Worm (Caenorhabditis elegans) whole organism, mixed stage, embryonic: Measurements from ENCODE around the gene popl-5.

Experiments
- M03D4.4 ChIP-seq: sonication (generic microtip); optimal IDR thresholded peaks from 2 replicates; lab custom pipeline; 2017; ENCODE audit warnings: mild to moderate bottlenecking, missing genetic modification characterization, missing compliant biosample characterization
- bed-3 ChIP-seq: fragments of 200-800 bp; sonication (Bioruptor generic); optimal IDR thresholded peaks from 3 replicates; lab custom pipeline; 2018; ENCODE audit warnings: mild to moderate bottlenecking, missing genetic modification characterization, moderate library complexity, missing compliant biosample characterization
- blmp-1 ChIP-seq: fragments of 150-350 bp; optimal IDR thresholded peaks from 2 replicates; lab custom pipeline; 2014; ENCODE audit warnings: missing biosample characterization, missing genetic modification characterization
- ceh-39 ChIP-seq: fragments of 150-350 bp; optimal IDR thresholded peaks from 2 replicates; lab custom pipeline; 2014; ENCODE audit warnings: missing biosample characterization, missing genetic modification characterization
- ceh-43 ChIP-seq: fragments of 200-800 bp; sonication (Bioruptor generic); optimal IDR thresholded peaks from 2 replicates; lab custom pipeline; 2018; ENCODE audit warnings: mild to moderate bottlenecking, missing genetic modification characterization, moderate library complexity, missing compliant biosample characterization
- ceh-83 ChIP-seq: fragments of 200-800 bp; sonication (Bioruptor generic); optimal IDR thresholded peaks from 2 replicates; lab custom pipeline; 2018; ENCODE audit warnings: mild to moderate bottlenecking, missing genetic modification characterization, missing compliant biosample characterization
- ces-1 ChIP-seq: fragments of 150-350 bp; optimal IDR thresholded peaks from 2 replicates; lab custom pipeline; 2014; ENCODE audit warnings: missing biosample characterization, missing genetic modification reagents, missing genetic modification characterization
- cnd-1 ChIP-seq: fragments of 200-800 bp; sonication (Bioruptor generic); optimal IDR thresholded peaks from 2 replicates; lab custom pipeline; 2018; ENCODE audit warnings: mild to moderate bottlenecking, missing genetic modification characterization, missing compliant biosample characterization
- drap-1 ChIP-seq: fragments of 200-800 bp; sonication (Bioruptor generic); optimal IDR thresholded peaks from 3 replicates; lab custom pipeline; 2018; ENCODE audit warnings: mild to moderate bottlenecking, missing genetic modification characterization, missing compliant biosample characterization
- elt-3 ChIP-seq: fragments of 150-350 bp; optimal IDR thresholded peaks from 2 replicates; lab custom pipeline; 2014; ENCODE audit warnings: missing biosample characterization, missing genetic modification characterization
- flh-1 ChIP-seq: fragments of 200-800 bp; sonication (Bioruptor generic); optimal IDR thresholded peaks from 2 replicates; lab custom pipeline; 2018; ENCODE audit warnings: mild to moderate bottlenecking, missing genetic modification characterization, moderate library complexity, missing compliant biosample characterization
- ham-2 ChIP-seq: fragments of 200-800 bp; sonication (Bioruptor generic); optimal IDR thresholded peaks from 2 replicates; lab custom pipeline; 2018; ENCODE audit warnings: mild to moderate bottlenecking, missing genetic modification characterization, missing compliant biosample characterization
- hlh-1 ChIP-seq: fragments of 150-350 bp; optimal IDR thresholded peaks from 2 replicates; lab custom pipeline; 2014; ENCODE audit warnings: missing biosample characterization, missing genetic modification reagents, missing genetic modification characterization
- lin-13 ChIP-seq: fragments of 150-350 bp; optimal IDR thresholded peaks from 2 replicates; lab custom pipeline; 2014; ENCODE audit warnings: missing biosample characterization, missing genetic modification characterization
- lsy-2 ChIP-seq: fragments of 150-350 bp; optimal IDR thresholded peaks from 2 replicates; lab custom pipeline; 2014; ENCODE audit warnings: missing biosample characterization, missing genetic modification characterization
- mep-1 ChIP-seq: fragments of 150-350 bp; optimal IDR thresholded peaks from 2 replicates; lab custom pipeline; 2017; ENCODE audit warnings: missing biosample characterization, missing genetic modification reagents, missing genetic modification characterization, inconsistent platforms
- nhr-12 ChIP-seq: fragments of 150-350 bp; optimal IDR thresholded peaks from 2 replicates; lab custom pipeline; 2014; ENCODE audit warnings: missing biosample characterization, missing genetic modification characterization
- nhr-2 ChIP-seq: fragments of 150-350 bp; optimal IDR thresholded peaks from 2 replicates; lab custom pipeline; 2014; ENCODE audit warnings: missing biosample characterization, missing genetic modification characterization
- nhr-237 ChIP-seq: fragments of 150-350 bp; optimal IDR thresholded peaks from 2 replicates; lab custom pipeline; 2014; ENCODE audit warnings: missing biosample characterization, missing genetic modification characterization
- nhr-28 ChIP-seq: fragments of 150-350 bp; optimal IDR thresholded peaks from 2 replicates; lab custom pipeline; 2014; ENCODE audit warnings: missing biosample characterization, missing genetic modification characterization
- nhr-76 ChIP-seq: sonication (generic microtip); optimal IDR thresholded peaks from 2 replicates; lab custom pipeline; 2017; ENCODE audit warnings: missing biosample characterization, missing genetic modification characterization
- pha-4 ChIP-seq: fragments of 150-350 bp; optimal IDR thresholded peaks from 2 replicates; lab custom pipeline; 2018; ENCODE audit warnings: missing biosample characterization, missing genetic modification reagents, missing genetic modification characterization
- snpc-4 ChIP-seq: fragments of 150-350 bp; optimal IDR thresholded peaks from 2 replicates; lab custom pipeline; 2014; ENCODE audit warnings: missing biosample characterization, missing genetic modification characterization
- sptf-1 ChIP-seq: sonication (generic microtip); optimal IDR thresholded peaks from 2 replicates; lab custom pipeline; 2017; ENCODE audit warnings: mild to moderate bottlenecking, missing genetic modification characterization, moderate library complexity, missing compliant biosample characterization
- tbx-8 ChIP-seq: fragments of 200-800 bp; sonication (Bioruptor generic); optimal IDR thresholded peaks from 2 replicates; lab custom pipeline; 2018; ENCODE audit warnings: mild to moderate bottlenecking, missing genetic modification characterization, moderate library complexity, missing compliant biosample characterization
- unc-120 ChIP-seq: sonication (generic microtip); optimal IDR thresholded peaks from 2 replicates; lab custom pipeline; 2017; ENCODE audit warnings: missing genetic modification characterization, missing compliant biosample characterization; ENCODE audit not compliant: poor library complexity, severe bottlenecking
- unc-39 ChIP-seq: fragments of 150-350 bp; optimal IDR thresholded peaks from 2 replicates; lab custom pipeline; 2014; ENCODE audit warnings: missing biosample characterization, missing genetic modification characterization
- unc-62 ChIP-seq: fragments of 150-350 bp; optimal IDR thresholded peaks from 2 replicates; lab custom pipeline; 2014; ENCODE audit warnings: missing biosample characterization, missing genetic modification reagents, missing genetic modification characterization
- zip-8 ChIP-seq: fragments of 150-350 bp; optimal IDR thresholded peaks from 2 replicates; lab custom pipeline; 2014; ENCODE audit warnings: missing biosample characterization, missing genetic modification characterization
- ztf-11 ChIP-seq: fragments of 150-350 bp; optimal IDR thresholded peaks from 2 replicates; lab custom pipeline; 2014; ENCODE audit warnings: missing biosample characterization, missing genetic modification characterization

popl-5 gene

ce11 chrIII:11478468-11479363 is 8.4 kb downstream of the popl-5 start:
- no peak for TF ChIP-seq lsy-2 (tag; lab: Kevin White, UChicago)
- no peak for TF ChIP-seq unc-39 (tag; lab: Kevin White, UChicago)
- TF ChIP-seq cnd-1, result no peak
- no peak for TF ChIP-seq nhr-2
- TF ChIP-seq unc-62, result no peak
- no peak for TF ChIP-seq nhr-237 (tag; lab: Kevin White, UChicago)
- TF ChIP-seq blmp-1 (tag; lab: Kevin White, UChicago), result no peak
- TF ChIP-seq pha-4, result no peak
- no peak for TF ChIP-seq ces-1 (GFP tag; lab: Kevin White, UChicago)
- TF ChIP-seq drap-1, result no peak
- TF ChIP-seq ceh-39 (tag; lab: Kevin White, UChicago), result no peak
- TF ChIP-seq tbx-8 (GFP tag; lab: Kevin White, UChicago), result no peak
- no peak for TF ChIP-seq sptf-1 (tag; lab: Kevin White, UChicago)
- TF ChIP-seq mep-1, result no peak
- no peak for TF ChIP-seq bed-3 (GFP tag; lab: Kevin White, UChicago)

ce11 chrIII:11477307-11477706 is 9.8 kb downstream of the popl-5 start:
- TF ChIP-seq unc-120 (tag; lab: Kevin White, UChicago), result no peak
- TF ChIP-seq hlh-1, result no peak
- no peak for TF ChIP-seq unc-62
- TF ChIP-seq unc-39 (tag; lab: Kevin White, UChicago), result no peak
- TF ChIP-seq ztf-11 (tag; lab: Kevin White, UChicago), result no peak
- no peak for TF ChIP-seq flh-1 (GFP tag; lab: Kevin White, UChicago)
- TF ChIP-seq mep-1, result no peak
- TF ChIP-seq tbx-8 (GFP tag; lab: Kevin White, UChicago), result no peak
- TF ChIP-seq zip-8 (tag; lab: Kevin White, UChicago), result no peak
- no peak for TF ChIP-seq ces-1 (GFP tag; lab: Kevin White, UChicago)
- no peak for TF ChIP-seq lin-13 (tag; lab: Kevin White, UChicago)

ce11 chrIII:11474674-11475306 is 12.4 kb downstream of the popl-5 start:
- TF ChIP-seq sptf-1 (tag; lab: Kevin White, UChicago), result no peak
- TF ChIP-seq flh-1 (GFP tag; lab: Kevin White, UChicago), result no peak
- no peak for TF ChIP-seq ces-1 (GFP tag; lab: Kevin White, UChicago)
- no peak for TF ChIP-seq elt-3 (tag; lab: Kevin White, UChicago)
- TF ChIP-seq, all 35 proteins: peak for 0

ce11 chrIII:11472861-11473260 is 14.3 kb downstream of the popl-5 start:
- no peak for TF ChIP-seq mep-1
- no peak for TF ChIP-seq ztf-11 (tag; lab: Kevin White, UChicago)
- TF ChIP-seq nhr-12 (tag; lab: Kevin White, UChicago), result no peak
- no peak for TF ChIP-seq lin-13 (tag; lab: Kevin White, UChicago)
- TF ChIP-seq flh-1 (GFP tag; lab: Kevin White, UChicago), result no peak
- no peak for TF ChIP-seq unc-62
- TF ChIP-seq hlh-1, result no peak
- no peak for TF ChIP-seq ceh-83 (GFP tag; lab: Kevin White, UChicago)
- no peak for TF ChIP-seq ces-1 (GFP tag; lab: Kevin White, UChicago)
- TF ChIP-seq ham-2 (GFP tag; lab: Kevin White, UChicago), result no peak
- TF ChIP-seq blmp-1 (tag; lab: Kevin White, UChicago), result no peak
- TF ChIP-seq nhr-76 (tag; lab: Kevin White, UChicago), result no peak
- TF ChIP-seq ceh-43 (GFP tag; lab: Kevin White, UChicago), result no peak
- no peak for TF ChIP-seq M03D4.4
- TF ChIP-seq snpc-4 (tag; lab: Kevin White, UChicago), result no peak
- no peak for TF ChIP-seq nhr-2
- no peak for TF ChIP-seq unc-120 (tag; lab: Kevin White, UChicago)
- TF ChIP-seq nhr-28, result no peak
- TF ChIP-seq sptf-1 (tag; lab: Kevin White, UChicago), result no peak
- no peak for TF ChIP-seq elt-3 (tag; lab: Kevin White, UChicago)
